Fruit fly (Drosophila melanogaster): Measurements from ENCODE around the gene MnM.
A peak's percentile ranks its signal among the peaks of the same experiment; 100 is the strongest.

Gene MnM

DNA sequence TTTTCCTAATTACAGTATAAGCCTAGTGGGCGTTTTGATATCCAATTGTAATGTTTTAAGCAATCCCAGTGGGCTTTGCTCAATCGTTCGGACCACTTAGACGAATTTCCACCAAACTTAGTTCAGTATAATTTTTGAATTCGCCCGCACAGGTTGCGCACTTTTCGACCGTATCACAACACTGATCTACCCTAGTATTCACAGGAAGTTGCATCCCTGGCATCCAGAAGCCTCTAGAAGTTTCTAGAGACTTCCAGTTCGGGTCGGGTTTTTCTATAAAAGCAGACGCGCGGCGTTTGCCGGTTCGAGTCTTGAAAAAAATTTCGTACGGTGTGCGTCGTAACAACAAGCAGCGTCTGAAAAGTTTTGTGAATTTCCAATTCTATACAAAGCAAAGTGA lies 14.5 kb upstream of the MnM start, which contains the start of gene Hsp83 (continued):
- TF ChIP-seq E2f2 (GFP tag; IDR thresholded peaks at IDR 0.05): peak; percentile 97
- peak; percentile 81 for TF ChIP-seq dmrt11E (tag; optimal IDR thresholded peaks at IDR 0.05)
- no peak for TF ChIP-seq tll (GFP tag; optimal IDR thresholded peaks at IDR 0.05)
- peak; percentile 99 for TF ChIP-seq HHEX (GFP tag; optimal IDR thresholded peaks at IDR 0.05)
- no peak for TF ChIP-seq Scr (GFP tag; IDR thresholded peaks at IDR 0.05; ENCODE audit: partially characterized antibody)
- peak; percentile 92 for TF ChIP-seq H15 (GFP tag; IDR thresholded peaks at IDR 0.05)
- peak; percentile 97 for TF ChIP-seq Rfx (GFP tag; IDR thresholded peaks at IDR 0.05)
- peak; percentile 81 for TF ChIP-seq CG10959 (GFP tag; IDR thresholded peaks at IDR 0.05)
- TF ChIP-seq B-H1 (GFP tag; IDR thresholded peaks at IDR 0.05): peak; percentile 82; the same call in 2 of the 3 replicates
- TF ChIP-seq CG1529 (GFP tag; optimal IDR thresholded peaks at IDR 0.05): peak; percentile 95
- peak; percentile 86 for TF ChIP-seq fu2 (GFP tag; optimal IDR thresholded peaks at IDR 0.05)
- peak; percentile 99 for TF ChIP-seq ash1 (GFP tag; optimal IDR thresholded peaks at IDR 0.05)
- TF ChIP-seq sc (optimal IDR thresholded peaks at IDR 0.05): no peak
- TF ChIP-seq sc (GFP tag; optimal IDR thresholded peaks at IDR 0.05): peak; percentile 88
- TF ChIP-seq Sox102F (GFP tag; optimal IDR thresholded peaks at IDR 0.05): no peak
- peak; percentile 75 for TF ChIP-seq tio (GFP tag; optimal IDR thresholded peaks at IDR 0.05)
- peak; percentile 93 for TF ChIP-seq CG10274 (GFP tag; optimal IDR thresholded peaks at IDR 0.05)
- peak; percentile 62 for TF ChIP-seq bbx (GFP tag; IDR thresholded peaks at IDR 0.05; ENCODE audit: partially characterized antibody)
- TF ChIP-seq CG32767 (GFP tag; IDR thresholded peaks at IDR 0.05): peak; percentile 86
- TF ChIP-seq CG9817 (tag; optimal IDR thresholded peaks at IDR 0.05): peak; percentile 88
- TF ChIP-seq unc-4 (GFP tag; IDR thresholded peaks at IDR 0.05; ENCODE audit: partially characterized antibody): peak; percentile 0; the same call in 1 of the 2 replicates
- TF ChIP-seq HmgZ (tag; optimal IDR thresholded peaks at IDR 0.05): peak; percentile 97
- TF ChIP-seq insv (GFP tag; optimal IDR thresholded peaks at IDR 0.05): peak in 1 of 2 experiments; percentile 89
- peak; percentile 98 for TF ChIP-seq CG18619 (GFP tag; optimal IDR thresholded peaks at IDR 0.05)
- TF ChIP-seq pzg (GFP tag; optimal IDR thresholded peaks at IDR 0.05): peak; percentile 76
- TF ChIP-seq kay (GFP tag; optimal IDR thresholded peaks at IDR 0.05): peak; percentile 63
- TF ChIP-seq Hr78 (GFP tag; optimal IDR thresholded peaks at IDR 0.05): no peak
- peak; percentile 84 for TF ChIP-seq ind (GFP tag; optimal IDR thresholded peaks at IDR 0.05)
- TF ChIP-seq sug (tag; optimal IDR thresholded peaks at IDR 0.05): peak; percentile 92
- peak; percentile 84 for TF ChIP-seq CG6654 (GFP tag; optimal IDR thresholded peaks at IDR 0.05)
- TF ChIP-seq crp (GFP tag; optimal IDR thresholded peaks at IDR 0.05): no peak
- TF ChIP-seq fd64A (GFP tag; optimal IDR thresholded peaks at IDR 0.05): peak; percentile 99
- peak; percentile 97 for TF ChIP-seq sob (GFP tag; IDR thresholded peaks at IDR 0.05)
- peak; percentile 63 for TF ChIP-seq danr (GFP tag; IDR thresholded peaks at IDR 0.05)
- TF ChIP-seq cas (GFP tag; IDR thresholded peaks at IDR 0.05): peak; percentile 81; the same call in 1 of the 2 replicates
- peak; percentile 95 for TF ChIP-seq CG1603 (tag; optimal IDR thresholded peaks at IDR 0.05)
- peak; percentile 96 for TF ChIP-seq onecut (GFP tag; IDR thresholded peaks at IDR 0.05)
- peak; percentile 92 for TF ChIP-seq sima (GFP tag; optimal IDR thresholded peaks at IDR 0.05)
- TF ChIP-seq CG31224 (GFP tag; IDR thresholded peaks at IDR 0.05): peak; percentile 74
- TF ChIP-seq CG10565 (GFP tag; optimal IDR thresholded peaks at IDR 0.05): peak; percentile 60
- TF ChIP-seq CG15011 (GFP tag; optimal IDR thresholded peaks at IDR 0.05): peak; percentile 95
- TF ChIP-seq Side (GFP tag; optimal IDR thresholded peaks at IDR 0.05): peak; percentile 98
- peak; percentile 84 for TF ChIP-seq CG32772 (GFP tag; IDR thresholded peaks at IDR 0.05)
- peak; percentile 74 for TF ChIP-seq CG8281 (tag; optimal IDR thresholded peaks at IDR 0.05)
- peak; percentile 81 for TF ChIP-seq CG17361 (GFP tag; IDR thresholded peaks at IDR 0.05)
- TF ChIP-seq Rx (GFP tag; IDR thresholded peaks at IDR 0.05): peak; percentile 91
- peak; percentile 52 for TF ChIP-seq CG1602 (GFP tag; optimal IDR thresholded peaks at IDR 0.05)
- peak; percentile 86 for TF ChIP-seq CG2120 (GFP tag; optimal IDR thresholded peaks at IDR 0.05)
- peak; percentile 90 for TF ChIP-seq CG14014 (GFP tag; IDR thresholded peaks at IDR 0.05)
- peak; percentile 76 for TF ChIP-seq CG9797 (GFP tag; optimal IDR thresholded peaks at IDR 0.05)
